Worm (Caenorhabditis elegans) whole organism, L4 larva: ENCODE measurements around the gene nac-3.

Experiments
- F37D6.2 ChIP-seq: sonication (generic microtip); optimal IDR thresholded peaks from 2 replicates; lab custom pipeline; 2016; ENCODE audit warnings: mild to moderate bottlenecking, missing genetic modification characterization, missing compliant biosample characterization
- F44E2.7 ChIP-seq: fragments of 200-800 bp; sonication (Bioruptor generic); IDR thresholded peaks from 2 replicates; pipeline ENCODE4 v2.1.2; 2022; ENCODE audit warnings: missing genetic modification characterization, missing compliant biosample characterization
- Y48G9A.11 ChIP-seq: fragments of 200-800 bp; sonication (Bioruptor generic); IDR thresholded peaks from 2 replicates; pipeline ENCODE4 v1.3.6; 2022; ENCODE audit warnings: missing genetic modification reagents, missing genetic modification characterization, missing compliant biosample characterization
- Y5F2A.4 ChIP-seq: fragments of 200-800 bp; sonication (Bioruptor generic); optimal IDR thresholded peaks from 2 replicates; lab custom pipeline; 2018; ENCODE audit warnings: mild to moderate bottlenecking, missing genetic modification characterization, missing compliant biosample characterization
- Y75B8A.6 ChIP-seq: fragments of 200-800 bp; sonication (Bioruptor generic); IDR thresholded peaks from 2 replicates; pipeline ENCODE4 v1.3.6; 2022; ENCODE audit warnings: missing genetic modification reagents, missing genetic modification characterization, missing compliant biosample characterization
- ZK337.2 ChIP-seq: fragments of 200-800 bp; sonication (Bioruptor generic); IDR thresholded peaks from 2 replicates; pipeline ENCODE4 v1.3.6; 2022; ENCODE audit warnings: missing genetic modification reagents, missing genetic modification characterization, missing compliant biosample characterization
- aha-1 ChIP-seq: fragments of 150-350 bp; peaks from one replicate; lab custom pipeline; 2014; ENCODE audit warnings: missing biosample characterization, missing genetic modification characterization
- ama-1 ChIP-seq: fragments of 150-350 bp; optimal IDR thresholded peaks from 2 replicates; lab custom pipeline; 2014; ENCODE audit warnings: inconsistent platforms, mixed read lengths
- ceh-32 ChIP-seq: sonication (generic microtip); optimal IDR thresholded peaks from 2 replicates; lab custom pipeline; 2016; ENCODE audit warnings: mild to moderate bottlenecking, missing genetic modification characterization, missing compliant biosample characterization; ENCODE audit not compliant: poor library complexity
- cey-2 ChIP-seq: sonication (generic microtip); optimal IDR thresholded peaks from 3 replicates; lab custom pipeline; 2017; ENCODE audit warnings: missing genetic modification characterization, mild to moderate bottlenecking, missing compliant biosample characterization, antibody characterized with exemption, borderline replicate concordance; ENCODE audit not compliant: insufficient read depth
- daf-12 ChIP-seq: fragments of 150-350 bp; optimal IDR thresholded peaks from 2 replicates; lab custom pipeline; 2014; ENCODE audit warnings: missing biosample characterization, missing genetic modification reagents, missing genetic modification characterization
- daf-16 ChIP-seq, 3 experiments: sonication (generic microtip); optimal IDR thresholded peaks; 2 replicates each; lab custom pipeline; 2016 to 2017; ENCODE audit warnings: missing genetic modification characterization in 3 of 3, missing genetic modification reagents in 3 of 3, mild to moderate bottlenecking in 2 of 3, missing compliant biosample characterization in 2 of 3, missing biosample characterization in 1 of 3, moderate library complexity in 1 of 3
- daf-8 ChIP-seq: fragments of 200-800 bp; sonication (Bioruptor generic); IDR thresholded peaks from 2 replicates; pipeline ENCODE4 v1.3.6; 2022; ENCODE audit warnings: missing genetic modification characterization, missing compliant biosample characterization
- dmd-6 ChIP-seq: fragments of 200-800 bp; sonication (Bioruptor generic); IDR thresholded peaks from 2 replicates; pipeline ENCODE4 v1.3.6; 2022; ENCODE audit warnings: missing genetic modification reagents, missing genetic modification characterization, missing compliant biosample characterization
- dpl-1 ChIP-seq: fragments of 150-350 bp; optimal IDR thresholded peaks from 2 replicates; lab custom pipeline; 2014; ENCODE audit warnings: missing biosample characterization, missing genetic modification reagents, missing genetic modification characterization
- dve-1 ChIP-seq: sonication (generic microtip); optimal IDR thresholded peaks from 2 replicates; lab custom pipeline; 2017; ENCODE audit warnings: antibody characterized with exemption, mild to moderate bottlenecking, missing genetic modification characterization, missing compliant biosample characterization; ENCODE audit not compliant: insufficient read depth
- egl-27 ChIP-seq: sonication (generic microtip); optimal IDR thresholded peaks from 3 replicates; lab custom pipeline; 2017; ENCODE audit warnings: missing biosample characterization, missing genetic modification reagents, missing genetic modification characterization
- fos-1 ChIP-seq: fragments of 150-350 bp; optimal IDR thresholded peaks from 2 replicates; lab custom pipeline; 2014; ENCODE audit warnings: missing biosample characterization, missing genetic modification characterization
- gei-8 ChIP-seq: fragments of 200-800 bp; sonication (Bioruptor generic); optimal IDR thresholded peaks from 2 replicates; lab custom pipeline; 2018; ENCODE audit warnings: mild to moderate bottlenecking, missing genetic modification characterization, missing compliant biosample characterization
- hif-1 ChIP-seq, 2 experiments: sonication (generic microtip); optimal IDR thresholded peaks; 2 replicates each; lab custom pipeline; 2016 to 2017; ENCODE audit warnings: missing compliant biosample characterization in 2 of 2, missing genetic modification characterization in 2 of 2, missing genetic modification reagents in 2 of 2, missing genotype in 2 of 2, mild to moderate bottlenecking in 1 of 2
- hlh-30 ChIP-seq: sonication (generic microtip); optimal IDR thresholded peaks from 2 replicates; lab custom pipeline; 2017; ENCODE audit warnings: antibody characterized with exemption, mild to moderate bottlenecking, missing genetic modification characterization, missing compliant biosample characterization; ENCODE audit not compliant: insufficient read depth
- lin-13 ChIP-seq: fragments of 150-350 bp; optimal IDR thresholded peaks from 2 replicates; lab custom pipeline; 2014; ENCODE audit warnings: missing biosample characterization, missing genetic modification reagents, missing genetic modification characterization
- lin-39 ChIP-seq: fragments of 150-350 bp; optimal IDR thresholded peaks from 2 replicates; lab custom pipeline; 2014; ENCODE audit warnings: missing biosample characterization, missing genetic modification reagents, missing genetic modification characterization
- mdl-1 ChIP-seq, 2 experiments: fragments of 150-350 bp in 1 of 2; sonication (generic microtip) in 1 of 2; optimal IDR thresholded peaks; 2 replicates each; lab custom pipeline; 2014 to 2017; ENCODE audit warnings: missing biosample characterization in 2 of 2, missing genetic modification characterization in 2 of 2
- mdt-29 ChIP-seq: fragments of 200-800 bp; sonication (Bioruptor generic); IDR thresholded peaks from 2 replicates; pipeline ENCODE4 v1.3.6; 2022; ENCODE audit warnings: missing genetic modification reagents, missing genetic modification characterization, missing compliant biosample characterization
- mes-2 ChIP-seq: sonication (generic microtip); optimal IDR thresholded peaks from 2 replicates; lab custom pipeline; 2016; ENCODE audit warnings: missing genotype, mild to moderate bottlenecking, missing genetic modification characterization, missing compliant biosample characterization; ENCODE audit not compliant: poor library complexity, severe bottlenecking
- mxl-2 ChIP-seq: fragments of 200-800 bp; sonication (Bioruptor generic); conservative IDR thresholded peaks from 2 replicates; pipeline ENCODE4 v1.3.6; 2022; ENCODE audit warnings: missing genetic modification reagents, missing genetic modification characterization, missing compliant biosample characterization
- nhr-42 ChIP-seq: fragments of 200-800 bp; sonication (Bioruptor generic); IDR thresholded peaks from 2 replicates; pipeline ENCODE4 v1.3.6; 2022; ENCODE audit warnings: missing genetic modification characterization, missing compliant biosample characterization
- nhr-6 ChIP-seq: fragments of 150-350 bp; optimal IDR thresholded peaks from 2 replicates; lab custom pipeline; 2014; ENCODE audit warnings: missing biosample characterization, missing genetic modification characterization
- nhr-76 ChIP-seq: fragments of 150-350 bp; optimal IDR thresholded peaks from 2 replicates; lab custom pipeline; 2014; ENCODE audit warnings: missing biosample characterization, missing genetic modification characterization
- pqm-1 ChIP-seq: sonication (generic microtip); optimal IDR thresholded peaks from 2 replicates; lab custom pipeline; 2017; ENCODE audit warnings: missing biosample characterization, missing genetic modification characterization
- rbr-2 ChIP-seq: sonication (generic microtip); optimal IDR thresholded peaks from 2 replicates; lab custom pipeline; 2016; ENCODE audit warnings: missing genotype, missing genetic modification characterization, missing compliant biosample characterization
- snpc-4 ChIP-seq: fragments of 150-350 bp; optimal IDR thresholded peaks from 2 replicates; lab custom pipeline; 2014; ENCODE audit warnings: missing biosample characterization, missing genetic modification characterization
- spr-1 ChIP-seq: sonication (generic microtip); optimal IDR thresholded peaks from 2 replicates; lab custom pipeline; 2016; ENCODE audit warnings: mild to moderate bottlenecking, missing genetic modification characterization, missing compliant biosample characterization
- spr-3 ChIP-seq: fragments of 200-800 bp; sonication (Bioruptor generic); optimal IDR thresholded peaks from 2 replicates; lab custom pipeline; 2018; ENCODE audit warnings: mild to moderate bottlenecking, missing genetic modification characterization, missing compliant biosample characterization
- tra-1 ChIP-seq: fragments of 200-800 bp; sonication (Bioruptor generic); IDR thresholded peaks from 2 replicates; pipeline ENCODE4 v1.3.6; 2022; ENCODE audit warnings: missing genetic modification reagents, missing genetic modification characterization, missing compliant biosample characterization
- unc-39 ChIP-seq: sonication (generic microtip); optimal IDR thresholded peaks from 2 replicates; lab custom pipeline; 2017; ENCODE audit warnings: missing biosample characterization, missing genetic modification characterization
- unc-62 ChIP-seq, 3 experiments: fragments of 150-350 bp in 1 of 3; sonication (generic microtip); optimal IDR thresholded peaks in 2 of 3; peaks in 1 of 3; 1 replicate in 1 of 3; 2 replicates in 2 of 3; lab custom pipeline; 2014 to 2017; ENCODE audit warnings: missing biosample characterization in 3 of 3, missing genetic modification characterization in 3 of 3, missing genetic modification reagents in 3 of 3, missing genotype in 1 of 3
- zag-1 ChIP-seq: fragments of 150-350 bp; optimal IDR thresholded peaks from 2 replicates; lab custom pipeline; 2014; ENCODE audit warnings: missing biosample characterization, missing genetic modification characterization
- zfp-2 ChIP-seq: sonication (generic microtip); optimal IDR thresholded peaks from 2 replicates; lab custom pipeline; 2016; ENCODE audit warnings: mild to moderate bottlenecking, missing genetic modification characterization, missing compliant biosample characterization
- zfp-3 ChIP-seq: fragments of 200-800 bp; sonication (Bioruptor generic); conservative IDR thresholded peaks from 2 replicates; pipeline ENCODE4 v1.3.6; 2022; ENCODE audit warnings: missing genetic modification reagents, missing genetic modification characterization, missing compliant biosample characterization
- zip-2 ChIP-seq: fragments of 150-350 bp; optimal IDR thresholded peaks from 2 replicates; lab custom pipeline; 2014; ENCODE audit warnings: missing biosample characterization, missing genetic modification characterization

The nac-3 gene

ce11 chrIII:10188912-10189311 lies 36.3 kb downstream of the nac-3 start, which contains the start of gene epac-1:
Gene epac-1, plus strand, starts transcription at chrIII:10189212.
- TF ChIP-seq pqm-1 (tag; lab: Kevin White, UChicago) (no peak), F37D6.2 (no peak), lin-13 (GFP tag; lab: Kevin White, UChicago) (no peak), mes-2 (tag; lab: Kevin White, UChicago) (no peak)
- TF ChIP-seq, all 104 proteins: peak for 0

ce11 chrIII:10194569-10194968 lies 42.0 kb downstream of the nac-3 start:
- TF ChIP-seq unc-39 (tag; lab: Kevin White, UChicago), result no peak
- TF ChIP-seq dpl-1, result no peak
- no peak for TF ChIP-seq ZK337.2 (GFP tag; lab: Robert Waterston, UW)
- no peak for TF ChIP-seq daf-12 (tag; lab: Kevin White, UChicago)
- no peak for TF ChIP-seq nhr-42
- TF ChIP-seq mdl-1 (tag; optimal IDR thresholded peaks at IDR 0.05; lab: Kevin White, UChicago), result no peak
- no peak for TF ChIP-seq F37D6.2
- TF ChIP-seq F44E2.7, result no peak
- TF ChIP-seq hlh-30 (tag; lab: Kevin White, UChicago), result no peak
- TF ChIP-seq Y5F2A.4 (GFP tag; lab: Kevin White, UChicago), result no peak
- no peak for TF ChIP-seq fos-1
- no peak for TF ChIP-seq rbr-2 (tag; lab: Kevin White, UChicago)
- TF ChIP-seq egl-27 (tag; lab: Kevin White, UChicago), result no peak

DNA sequence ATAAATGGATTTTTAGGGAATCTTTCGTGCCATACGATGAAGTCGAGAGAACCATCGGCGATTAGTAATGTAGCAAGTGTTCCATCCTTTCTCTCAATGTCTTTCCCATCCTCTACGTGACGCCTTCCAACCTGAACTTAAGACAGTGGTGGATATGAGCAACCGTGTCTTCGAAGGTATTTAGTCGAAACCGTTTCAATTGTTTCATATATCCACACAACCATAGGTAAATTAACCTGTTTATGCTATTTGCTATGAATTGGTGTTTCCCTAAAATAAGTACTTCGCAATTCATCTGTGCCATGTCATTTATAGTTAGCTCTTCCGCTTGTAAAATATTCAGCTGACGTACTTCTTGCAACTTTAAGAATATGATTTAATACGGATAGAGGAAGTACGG lies 43.3 kb downstream of the nac-3 start:
- peak; percentile 54 for TF ChIP-seq aha-1 (tag; lab: Kevin White, UChicago)
- TF ChIP-seq snpc-4, result no peak
- TF ChIP-seq unc-62 (GFP tag; optimal IDR thresholded peaks at IDR 0.05 in 1 of 2; lab: Kevin White, UChicago), result peak in 1 of 2 experiments; percentile 77
- TF ChIP-seq unc-62 (tag; optimal IDR thresholded peaks at IDR 0.05; lab: Kevin White, UChicago), result no peak

DNA sequence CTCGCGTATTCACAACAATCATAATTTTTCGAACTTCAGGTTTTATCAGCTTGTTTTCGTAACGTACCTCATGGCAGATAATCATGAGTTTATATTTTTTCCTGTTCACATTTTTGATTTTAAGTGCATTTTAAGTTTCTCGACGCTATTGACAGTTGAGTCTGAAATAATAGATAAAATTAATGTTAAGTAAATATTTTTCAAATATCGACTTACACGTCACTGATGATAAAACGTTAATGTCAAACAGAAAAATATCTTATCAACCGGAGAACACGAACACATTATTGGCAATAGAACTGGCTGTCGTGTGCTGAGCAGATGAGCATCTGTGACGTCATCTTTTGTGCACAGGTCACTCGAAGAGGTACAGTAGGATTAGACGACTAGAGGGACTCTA lies 44.2 kb downstream of the nac-3 start:
- TF ChIP-seq zag-1 (tag; lab: Kevin White, UChicago), result no peak
- no peak for TF ChIP-seq zip-2 (tag; lab: Kevin White, UChicago)
- TF ChIP-seq lin-39 (tag; lab: Kevin White, UChicago), result no peak
- no peak for TF ChIP-seq Y48G9A.11 (GFP tag; lab: Robert Waterston, UW)
- no peak for TF ChIP-seq spr-1
- peak in 1 of 2 experiments; percentile 30 for TF ChIP-seq daf-16 (GFP tag; optimal IDR thresholded peaks at IDR 0.05; lab: Kevin White, UChicago)
- peak; percentile 100 for TF ChIP-seq daf-16 (tag; optimal IDR thresholded peaks at IDR 0.05; lab: Kevin White, UChicago)
- no peak for TF ChIP-seq ceh-32
- TF ChIP-seq tra-1 (GFP tag; lab: Robert Waterston, UW), result no peak
- no peak for TF ChIP-seq nhr-76
- no peak for TF ChIP-seq nhr-6 (tag; lab: Kevin White, UChicago)
- TF ChIP-seq dmd-6 (GFP tag; lab: Robert Waterston, UW), result peak; percentile 59
- TF ChIP-seq dve-1 (tag; lab: Kevin White, UChicago), result peak; percentile 88

DNA sequence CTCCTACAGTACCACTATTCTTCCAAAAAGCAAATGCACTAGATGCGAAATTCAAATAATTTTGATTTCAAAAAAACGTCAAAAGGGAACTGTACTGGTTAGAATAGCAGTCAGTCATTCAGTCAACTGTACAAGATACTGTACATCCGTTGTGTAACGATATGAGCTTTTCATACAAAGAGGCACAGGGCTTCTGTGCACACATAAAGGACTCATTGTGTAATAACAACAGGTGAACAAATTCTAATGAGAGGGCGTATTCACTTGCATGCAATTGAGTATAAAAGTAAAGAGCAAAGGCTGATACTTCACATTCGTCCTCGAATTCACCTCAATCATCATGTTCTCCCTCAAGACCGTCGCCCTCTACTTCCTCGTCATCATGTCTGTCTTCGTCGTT lies 44.8 kb downstream of the nac-3 start, which contains the start of gene dod-6:
Gene dod-6 (plus strand): TSS at position 301 of the 400 bp plus-strand sequence.
- TF ChIP-seq ZK337.2 (GFP tag; lab: Robert Waterston, UW) (no peak), F37D6.2 (no peak), zfp-3 (no peak), spr-1 (no peak), Y5F2A.4 (GFP tag; lab: Kevin White, UChicago) (no peak), cey-2 (no peak), hif-1 (tag; optimal IDR thresholded peaks at IDR 0.05; lab: Kevin White, UChicago) (no peak), mdt-29 (GFP tag; lab: Robert Waterston, UW) (no peak), hlh-30 (tag; lab: Kevin White, UChicago) (no peak), daf-8 (GFP tag; lab: Robert Waterston, UW) (no peak), Y75B8A.6 (GFP tag; lab: Robert Waterston, UW) (no peak), ama-1 (lab: Kevin White, UChicago) (no peak), mxl-2 (GFP tag; lab: Robert Waterston, UW) (no peak), spr-3 (GFP tag; lab: Kevin White, UChicago) (no peak), gei-8 (GFP tag; lab: Kevin White, UChicago) (no peak), egl-27 (tag; lab: Kevin White, UChicago) (no peak), zfp-2 (no peak)
- TF ChIP-seq, all 104 proteins: peak for 0
